Worm (Caenorhabditis elegans) whole organism, young adult: ENCODE results near the gene fbxb-55.

Source experiments
- B0019.2 ChIP-seq: fragments of 200-800 bp; sonication (Bioruptor generic); conservative IDR thresholded peaks from 2 replicates; pipeline ENCODE4 v1.3.6; 2022; ENCODE audit warnings: missing genetic modification reagents, missing genetic modification characterization, missing compliant biosample characterization
- D2030.7 ChIP-seq: fragments of 200-800 bp; sonication (Bioruptor generic); IDR thresholded peaks from 2 replicates; pipeline ENCODE4 v1.3.6; 2022; ENCODE audit warnings: missing genetic modification reagents, missing genetic modification characterization, missing compliant biosample characterization
- F23B12.7 ChIP-seq: sonication (generic microtip); optimal IDR thresholded peaks from 2 replicates; lab custom pipeline; 2017; ENCODE audit warnings: missing genetic modification characterization, mild to moderate bottlenecking, missing compliant biosample characterization, antibody characterized with exemption, moderate library complexity; ENCODE audit not compliant: insufficient read depth
- F37B4.10 ChIP-seq: fragments of 200-800 bp; sonication (Bioruptor generic); IDR thresholded peaks from 2 replicates; pipeline ENCODE4 v1.3.6; 2022; ENCODE audit warnings: missing genetic modification characterization, missing compliant biosample characterization
- F39B2.1 ChIP-seq: fragments of 200-800 bp; sonication (Bioruptor generic); IDR thresholded peaks from 2 replicates; pipeline ENCODE4 v1.3.6; 2022; ENCODE audit warnings: missing genetic modification reagents, missing genetic modification characterization, missing compliant biosample characterization
- F49E8.2 ChIP-seq: sonication (generic microtip); optimal IDR thresholded peaks from 3 replicates; lab custom pipeline; 2017; ENCODE audit warnings: missing genetic modification characterization, mild to moderate bottlenecking, missing compliant biosample characterization, antibody characterized with exemption, moderate library complexity; ENCODE audit not compliant: insufficient read depth
- F57A8.1 ChIP-seq: fragments of 200-800 bp; sonication (Bioruptor generic); optimal IDR thresholded peaks from 2 replicates; lab custom pipeline; 2018; ENCODE audit warnings: mild to moderate bottlenecking, missing genetic modification characterization, moderate library complexity, missing compliant biosample characterization
- T07F8.4 ChIP-seq: sonication (generic microtip); optimal IDR thresholded peaks from 2 replicates; lab custom pipeline; 2016; ENCODE audit warnings: mild to moderate bottlenecking, missing genetic modification characterization, moderate library complexity, missing compliant biosample characterization
- Y53G8AR.9 ChIP-seq: fragments of 200-800 bp; sonication (Bioruptor generic); conservative IDR thresholded peaks from 2 replicates; pipeline ENCODE4 v1.3.6; 2022; ENCODE audit warnings: missing genetic modification reagents, missing genetic modification characterization, missing compliant biosample characterization
- Y56A3A.18 ChIP-seq: fragments of 200-800 bp; sonication (Bioruptor generic); IDR thresholded peaks from 2 replicates; pipeline ENCODE4 v1.3.6; 2022; ENCODE audit warnings: missing genetic modification reagents, missing genetic modification characterization, missing compliant biosample characterization
- ama-1 ChIP-seq, 3 experiments: fragments of 150-350 bp in 1 of 3; sonication (generic microtip) in 2 of 3; optimal IDR thresholded peaks; 2 replicates each; lab custom pipeline; 2014 to 2018; ENCODE audit warnings: missing biosample characterization in 2 of 3, missing genetic modification characterization in 2 of 3, missing genetic modification reagents in 2 of 3
- aptf-3 ChIP-seq: fragments of 200-800 bp; sonication (Bioruptor generic); IDR thresholded peaks from 2 replicates; pipeline ENCODE4 v1.3.6; 2022; ENCODE audit warnings: missing genetic modification characterization, missing compliant biosample characterization
- atf-7 ChIP-seq: sonication (generic microtip); optimal IDR thresholded peaks from 2 replicates; lab custom pipeline; 2017; ENCODE audit warnings: mild to moderate bottlenecking, missing genetic modification characterization, missing compliant biosample characterization
- athp-1 ChIP-seq: sonication (generic microtip); optimal IDR thresholded peaks from 2 replicates; lab custom pipeline; 2017; ENCODE audit warnings: mild to moderate bottlenecking, missing genetic modification characterization, missing compliant biosample characterization
- attf-5 ChIP-seq: fragments of 200-800 bp; sonication (Bioruptor generic); optimal IDR thresholded peaks from 2 replicates; lab custom pipeline; 2018; ENCODE audit warnings: mild to moderate bottlenecking, missing genetic modification characterization, missing compliant biosample characterization
- cebp-1 ChIP-seq, 2 experiments: fragments of 200-800 bp in 1 of 2; sonication (Bioruptor generic) in 1 of 2; sonication (generic microtip) in 1 of 2; IDR thresholded peaks in 1 of 2; optimal IDR thresholded peaks in 1 of 2; 2 replicates each; pipeline versions ENCODE4 v1.3.6 to Lab custom; 2017 to 2022; ENCODE audit warnings: missing compliant biosample characterization in 2 of 2, missing genetic modification characterization in 2 of 2, mild to moderate bottlenecking in 1 of 2, missing genetic modification reagents in 1 of 2, moderate library complexity in 1 of 2
- cebp-2 ChIP-seq: fragments of 200-800 bp; sonication (Bioruptor generic); IDR thresholded peaks from 2 replicates; pipeline ENCODE4 v1.3.6; 2022; ENCODE audit warnings: missing genetic modification characterization, missing compliant biosample characterization
- ceh-40 ChIP-seq: fragments of 200-800 bp; sonication (Bioruptor generic); IDR thresholded peaks from 2 replicates; pipeline ENCODE4 v1.3.6; 2022; ENCODE audit warnings: missing genetic modification characterization, missing compliant biosample characterization
- chd-7 ChIP-seq: sonication (generic microtip); optimal IDR thresholded peaks from 2 replicates; lab custom pipeline; 2016; ENCODE audit warnings: mild to moderate bottlenecking, missing genetic modification characterization, moderate library complexity, missing compliant biosample characterization
- die-1 ChIP-seq: sonication (generic microtip); optimal IDR thresholded peaks from 2 replicates; lab custom pipeline; 2016; ENCODE audit warnings: missing genotype, mild to moderate bottlenecking, missing genetic modification characterization, missing compliant biosample characterization
- egl-44 ChIP-seq: fragments of 200-800 bp; sonication (Bioruptor generic); IDR thresholded peaks from 2 replicates; pipeline ENCODE4 v1.3.6; 2022; ENCODE audit warnings: missing genetic modification reagents, missing genetic modification characterization, missing compliant biosample characterization
- fkh-3 ChIP-seq: sonication (generic microtip); optimal IDR thresholded peaks from 2 replicates; lab custom pipeline; 2016; ENCODE audit warnings: mild to moderate bottlenecking, missing genetic modification characterization, missing compliant biosample characterization
- hlh-26 ChIP-seq: fragments of 200-800 bp; sonication (Bioruptor generic); conservative IDR thresholded peaks from 2 replicates; pipeline ENCODE4 v1.3.6; 2022; ENCODE audit warnings: missing genetic modification reagents, missing genetic modification characterization, missing compliant biosample characterization
- lag-1 ChIP-seq: fragments of 200-800 bp; sonication (Bioruptor generic); IDR thresholded peaks from 2 replicates; pipeline ENCODE4 v1.3.6; 2022; ENCODE audit warnings: missing genetic modification reagents, missing genetic modification characterization, missing compliant biosample characterization
- let-526 ChIP-seq: fragments of 200-800 bp; sonication (Bioruptor generic); IDR thresholded peaks from 2 replicates; pipeline ENCODE4 v1.3.6; 2022; ENCODE audit warnings: missing genetic modification reagents, missing genetic modification characterization, missing compliant biosample characterization
- lin-40 ChIP-seq: sonication (generic microtip); optimal IDR thresholded peaks from 2 replicates; lab custom pipeline; 2016; ENCODE audit warnings: missing genetic modification characterization, mild to moderate bottlenecking, missing compliant biosample characterization, missing genotype, missing genetic modification reagents
- lir-1 ChIP-seq: fragments of 200-800 bp; sonication (Bioruptor generic); conservative IDR thresholded peaks from 2 replicates; pipeline ENCODE4 v1.3.6; 2022; ENCODE audit warnings: missing genetic modification reagents, missing genetic modification characterization, missing compliant biosample characterization
- lsl-1 ChIP-seq: fragments of 200-800 bp; sonication (Bioruptor generic); optimal IDR thresholded peaks from 2 replicates; lab custom pipeline; 2018; ENCODE audit warnings: mild to moderate bottlenecking, missing genetic modification characterization, moderate library complexity, missing compliant biosample characterization
- madf-10 ChIP-seq: sonication (generic microtip); optimal IDR thresholded peaks from 2 replicates; lab custom pipeline; 2016; ENCODE audit warnings: mild to moderate bottlenecking, missing genetic modification characterization, missing compliant biosample characterization
- madf-3 ChIP-seq: fragments of 200-800 bp; sonication (Bioruptor generic); IDR thresholded peaks from 2 replicates; pipeline ENCODE4 v1.3.6; 2022; ENCODE audit warnings: missing genetic modification reagents, missing genetic modification characterization, missing compliant biosample characterization
- madf-6 ChIP-seq: fragments of 200-800 bp; sonication (Bioruptor generic); IDR thresholded peaks from 2 replicates; pipeline ENCODE4 v1.3.6; 2022; ENCODE audit warnings: missing genetic modification reagents, missing genetic modification characterization, missing compliant biosample characterization
- madf-8 ChIP-seq: fragments of 200-800 bp; sonication (Bioruptor generic); conservative IDR thresholded peaks from 2 replicates; pipeline ENCODE4 v1.3.6; 2022; ENCODE audit warnings: missing genetic modification reagents, missing genetic modification characterization, missing compliant biosample characterization
- mes-4 ChIP-seq: sonication (generic microtip); optimal IDR thresholded peaks from 2 replicates; lab custom pipeline; 2016; ENCODE audit warnings: missing genotype, missing genetic modification characterization, missing compliant biosample characterization
- nfya-2 ChIP-seq: fragments of 200-800 bp; sonication (Bioruptor generic); IDR thresholded peaks from 2 replicates; pipeline ENCODE4 v1.3.6; 2022; ENCODE audit warnings: missing genetic modification reagents, missing genetic modification characterization, missing compliant biosample characterization
- nhr-120 ChIP-seq: fragments of 200-800 bp; sonication (Bioruptor generic); IDR thresholded peaks from 2 replicates; pipeline ENCODE4 v1.3.6; 2022; ENCODE audit warnings: missing genetic modification characterization, missing compliant biosample characterization
- nhr-80 ChIP-seq: sonication (generic microtip); optimal IDR thresholded peaks from 2 replicates; lab custom pipeline; 2016; ENCODE audit warnings: missing genetic modification characterization, missing compliant biosample characterization
- pha-4 ChIP-seq: fragments of 150-350 bp; sonication (generic microtip); optimal IDR thresholded peaks from 2 replicates; lab custom pipeline; 2014; ENCODE audit warnings: missing biosample characterization, missing genetic modification reagents, missing genetic modification characterization
- rcor-1 ChIP-seq: fragments of 200-800 bp; sonication (Bioruptor generic); IDR thresholded peaks from 2 replicates; pipeline ENCODE4 v1.3.6; 2022; ENCODE audit warnings: missing genetic modification reagents, missing genetic modification characterization, missing compliant biosample characterization
- repo-1 ChIP-seq: sonication (generic microtip); optimal IDR thresholded peaks from 2 replicates; lab custom pipeline; 2017; ENCODE audit warnings: mild to moderate bottlenecking, missing genetic modification characterization, missing compliant biosample characterization
- rpc-1 ChIP-seq, 2 experiments: fragments of 150-350 bp in 1 of 2; sonication (generic microtip) in 1 of 2; optimal IDR thresholded peaks; 2 replicates each; lab custom pipeline; 2014 to 2018; ENCODE audit warnings: missing biosample characterization in 1 of 2, missing genetic modification characterization in 1 of 2, missing genetic modification reagents in 1 of 2, missing genotype in 1 of 2
- sdz-38 ChIP-seq: sonication (generic microtip); optimal IDR thresholded peaks from 2 replicates; lab custom pipeline; 2016; ENCODE audit warnings: missing genotype, missing genetic modification characterization, missing compliant biosample characterization
- snpc-1.3 ChIP-seq: sonication (generic microtip); optimal IDR thresholded peaks from 2 replicates; lab custom pipeline; 2017; ENCODE audit warnings: missing genetic modification characterization, mild to moderate bottlenecking, missing compliant biosample characterization, antibody characterized with exemption, moderate library complexity, missing genotype, missing genetic modification reagents; ENCODE audit not compliant: insufficient read depth
- snpc-3.4 ChIP-seq: sonication (generic microtip); optimal IDR thresholded peaks from 2 replicates; lab custom pipeline; 2017; ENCODE audit warnings: missing genetic modification characterization, mild to moderate bottlenecking, missing compliant biosample characterization, antibody characterized with exemption, moderate library complexity, missing genotype, missing genetic modification reagents
- tbp1 ChIP-seq: fragments of 200-800 bp; sonication (Bioruptor generic); optimal IDR thresholded peaks from 2 replicates; lab custom pipeline; 2018; ENCODE audit warnings: mild to moderate bottlenecking, missing genetic modification characterization, missing compliant biosample characterization
- zfh-2 ChIP-seq: fragments of 200-800 bp; sonication (Bioruptor generic); conservative IDR thresholded peaks from 2 replicates; pipeline ENCODE4 v1.3.6; 2022; ENCODE audit warnings: missing genetic modification reagents, missing genetic modification characterization, missing compliant biosample characterization

fbxb-55 gene

DNA sequence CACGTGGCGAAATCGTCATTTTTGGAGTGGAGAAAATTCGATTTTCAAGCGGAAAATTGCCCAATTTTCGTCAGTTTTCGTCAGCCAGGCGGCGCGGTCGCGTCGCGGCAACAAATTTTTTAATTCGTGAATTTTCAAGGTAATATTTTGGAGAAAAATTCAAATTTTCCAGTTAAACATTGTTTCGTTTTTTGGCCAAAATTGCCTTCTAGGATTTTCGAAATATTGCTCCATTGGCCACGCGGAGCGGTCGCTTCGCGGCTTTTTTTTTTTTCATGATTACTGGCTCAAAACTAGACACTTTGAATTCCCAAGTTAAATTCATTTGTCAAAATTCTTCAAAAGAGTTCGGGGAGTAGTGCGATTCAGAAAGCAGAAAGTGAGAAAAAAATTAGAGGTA lies 21.0 kb upstream of the fbxb-55 start (continued):
- TF ChIP-seq T07F8.4 = no peak
- TF ChIP-seq F39B2.1 (GFP tag; lab: Robert Waterston, UW) = no peak

DNA sequence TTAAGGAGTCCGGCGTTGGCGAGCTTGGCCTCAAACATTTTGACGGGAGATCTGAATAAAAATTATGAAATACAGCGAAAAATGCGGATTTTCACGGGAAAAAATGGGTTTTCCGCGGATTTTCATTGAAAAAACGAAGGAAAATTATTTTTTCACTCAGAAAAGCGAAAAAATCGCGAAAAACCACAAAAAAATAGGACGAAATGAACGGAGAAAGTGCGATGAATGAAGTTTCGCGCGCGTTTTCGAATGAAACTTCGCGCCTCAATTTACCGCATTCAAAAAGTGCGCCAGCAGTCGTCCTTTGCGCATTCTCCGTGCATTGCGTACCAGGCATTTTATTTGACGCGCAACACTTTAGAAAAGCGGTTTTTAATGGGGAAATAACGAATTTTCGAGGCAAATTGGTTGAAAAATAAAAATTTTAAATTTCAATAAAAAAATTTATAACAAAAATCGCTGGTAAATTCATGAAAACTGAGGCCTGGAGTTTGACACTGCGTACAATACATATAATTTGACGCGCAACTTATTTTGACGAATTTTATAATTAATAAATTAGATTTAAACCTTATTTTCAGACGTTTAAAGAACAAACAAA lies 19.1 kb upstream of the fbxb-55 start, which contains the start of gene pcn-1:
Gene pcn-1, minus strand, starts transcription at position 51 of the 601 bp plus-strand sequence.
- TF ChIP-seq attf-5 (peak; percentile 97), tbp1 (GFP tag; lab: Kevin White, UChicago) (peak; percentile 76), rcor-1 (GFP tag; lab: Robert Waterston, UW) (peak; percentile 95), repo-1 (tag; lab: Kevin White, UChicago) (peak; percentile 95), lir-1 (peak; percentile 93), madf-10 (tag; lab: Kevin White, UChicago) (peak; percentile 86), B0019.2 (GFP tag; lab: Robert Waterston, UW) (peak; percentile 87), aptf-3 (GFP tag; lab: Robert Waterston, UW) (0 out of 2 replicates have a peak, but pooled peaks have one; percentile 36), let-526 (GFP tag; lab: Robert Waterston, UW) (peak; percentile 86), cebp-2 (GFP tag; lab: Robert Waterston, UW) (no peak), F49E8.2 (tag; lab: Kevin White, UChicago) (peak; percentile 80), lin-40 (tag; lab: Kevin White, UChicago) (peak; percentile 98), die-1 (tag; lab: Kevin White, UChicago) (no peak), chd-7 (tag; lab: Kevin White, UChicago) (peak; percentile 89), F23B12.7 (tag; lab: Kevin White, UChicago) (peak; percentile 76), ama-1 (optimal IDR thresholded peaks at IDR 0.05; lab: Kevin White, UChicago) (no peak), ama-1 (GFP tag; optimal IDR thresholded peaks at IDR 0.05; lab: Kevin White, UChicago) (peak in 1 of 2 experiments; percentile 23), snpc-3.4 (tag; lab: Kevin White, UChicago) (peak; percentile 86), nhr-120 (no peak), Y53G8AR.9 (peak; percentile 98), F57A8.1 (no peak), F37B4.10 (peak; percentile 93), pha-4 (tag; lab: Kevin White, UChicago) (peak; percentile 61), hlh-26 (GFP tag; lab: Robert Waterston, UW) (no peak), lag-1 (GFP tag; lab: Robert Waterston, UW) (no peak), D2030.7 (peak; percentile 97), cebp-1 (GFP tag; IDR thresholded peaks at IDR 0.05; lab: Robert Waterston, UW) (peak; percentile 79), cebp-1 (tag; optimal IDR thresholded peaks at IDR 0.05; lab: Kevin White, UChicago) (peak; percentile 93), madf-3 (peak; percentile 96), snpc-1.3 (peak; percentile 52), nhr-80 (tag; lab: Kevin White, UChicago) (peak; percentile 56), mes-4 (no peak), fkh-3 (tag; lab: Kevin White, UChicago) (no peak), rpc-1 (optimal IDR thresholded peaks at IDR 0.05; lab: Kevin White, UChicago) (no peak), rpc-1 (tag; optimal IDR thresholded peaks at IDR 0.05; lab: Kevin White, UChicago) (no peak), athp-1 (peak; percentile 98), ceh-40 (no peak), sdz-38 (tag; lab: Kevin White, UChicago) (no peak), zfh-2 (GFP tag; lab: Robert Waterston, UW) (peak; percentile 75; the same call in 1 of the 2 replicates), atf-7 (peak; percentile 91), Y56A3A.18 (GFP tag; lab: Robert Waterston, UW) (peak; percentile 86), egl-44 (GFP tag; lab: Robert Waterston, UW) (0 out of 2 replicates have a peak, but pooled peaks have one; percentile 37), nfya-2 (GFP tag; lab: Robert Waterston, UW) (no peak), lsl-1 (peak; percentile 92), madf-6 (GFP tag; lab: Robert Waterston, UW) (peak; percentile 99), madf-8 (GFP tag; lab: Robert Waterston, UW) (peak; percentile 96)
